Fruit fly (Drosophila melanogaster): Measurements from ENCODE around the gene CG9231.

Gene CG9231

DNA sequence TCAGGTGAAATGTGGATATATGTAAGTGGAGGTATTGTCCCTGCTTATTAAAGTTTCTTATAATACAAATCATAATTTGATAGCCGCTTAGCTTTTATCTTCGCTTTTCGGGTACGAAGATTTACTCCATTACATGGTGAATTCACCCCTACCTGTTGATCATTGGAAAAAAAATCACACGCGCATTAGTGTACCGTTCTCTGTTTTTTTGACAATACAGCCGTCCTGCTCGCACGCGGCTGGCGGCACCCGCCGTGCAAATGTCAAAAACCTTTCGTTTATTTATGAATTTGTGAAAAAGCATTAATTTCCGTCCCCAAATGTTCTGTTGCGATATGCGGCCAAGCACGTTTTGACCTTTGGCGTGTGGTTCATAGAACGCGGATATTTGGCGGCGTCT is 46.1 kb upstream of the CG9231 start:
- no peak for TF ChIP-seq Rel (GFP tag; optimal IDR thresholded peaks at IDR 0.05)
- TF ChIP-seq Rel (tag; optimal IDR thresholded peaks at IDR 0.05), result peak; percentile 81
- TF ChIP-seq fru (GFP tag; optimal IDR thresholded peaks at IDR 0.05), result no peak
- no peak for TF ChIP-seq Mio (GFP tag; optimal IDR thresholded peaks at IDR 0.05)
- TF ChIP-seq woc (GFP tag; optimal IDR thresholded peaks at IDR 0.05), result no peak
- no peak for TF ChIP-seq brk (GFP tag; optimal IDR thresholded peaks at IDR 0.05)

DNA sequence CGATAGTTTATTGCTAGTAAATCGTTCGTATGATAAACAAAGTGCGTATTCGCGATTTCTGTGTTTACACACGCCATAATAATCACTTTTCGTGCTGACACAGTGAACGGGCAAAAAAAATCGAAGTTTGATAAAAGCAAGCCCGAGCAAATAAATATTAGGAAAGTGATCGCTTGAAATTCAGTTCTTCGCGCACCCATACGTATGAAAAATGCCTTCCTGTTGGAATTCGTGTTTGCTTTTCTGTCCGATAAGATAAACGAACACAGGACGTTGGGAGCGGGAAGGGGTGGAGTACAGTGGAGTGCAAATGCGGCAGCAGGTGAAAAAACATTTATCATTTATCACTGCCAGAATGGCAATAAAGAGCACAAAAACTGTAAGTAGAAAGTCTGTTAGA is 44.9 kb upstream of the CG9231 start:
- TF ChIP-seq OdsH (GFP tag; optimal IDR thresholded peaks at IDR 0.05) (peak; percentile 47), GATAd (GFP tag; optimal IDR thresholded peaks at IDR 0.05) (no peak), HLH106 (tag; optimal IDR thresholded peaks at IDR 0.05) (no peak), Vsx2 (GFP tag; optimal IDR thresholded peaks at IDR 0.05; ENCODE audit: partially characterized antibody) (no peak), sage (GFP tag; optimal IDR thresholded peaks at IDR 0.05) (peak; percentile 23), Sp1 (GFP tag; optimal IDR thresholded peaks at IDR 0.05) (no peak), Dfd (GFP tag; optimal IDR thresholded peaks at IDR 0.05) (no peak), ey (GFP tag; optimal IDR thresholded peaks at IDR 0.05) (peak; percentile 31), tai (GFP tag; optimal IDR thresholded peaks at IDR 0.05) (no peak), CG32264 (GFP tag; optimal IDR thresholded peaks at IDR 0.05) (peak; percentile 42), br (GFP tag; optimal IDR thresholded peaks at IDR 0.05) (peak; percentile 60), dl (GFP tag; optimal IDR thresholded peaks at IDR 0.05; ENCODE audit: insufficient read depth in 1 of 2, partially characterized antibody in 2 of 2) (no peak), brk (GFP tag; optimal IDR thresholded peaks at IDR 0.05) (no peak), woc (GFP tag; optimal IDR thresholded peaks at IDR 0.05) (no peak), fru (GFP tag; optimal IDR thresholded peaks at IDR 0.05) (peak; percentile 45), Abd-B (GFP tag; optimal IDR thresholded peaks at IDR 0.05) (no peak), usp (GFP tag; optimal IDR thresholded peaks at IDR 0.05) (no peak), dsf (GFP tag; optimal IDR thresholded peaks at IDR 0.05; ENCODE audit: borderline replicate concordance) (no peak), rgr (GFP tag; optimal IDR thresholded peaks at IDR 0.05) (peak; percentile 55), Mio (GFP tag; optimal IDR thresholded peaks at IDR 0.05) (no peak), sv (GFP tag; optimal IDR thresholded peaks at IDR 0.05) (no peak), jim (GFP tag; optimal IDR thresholded peaks at IDR 0.05) (no peak), Hnf4 (GFP tag; optimal IDR thresholded peaks at IDR 0.05) (no peak), foxo (GFP tag; optimal IDR thresholded peaks at IDR 0.05) (peak in 1 of 2 experiments; percentile 48), CG9705 (GFP tag; optimal IDR thresholded peaks at IDR 0.05) (peak; percentile 36), N (GFP tag; optimal IDR thresholded peaks at IDR 0.05) (no peak), Hr78 (GFP tag; optimal IDR thresholded peaks at IDR 0.05) (no peak), Dif (GFP tag; optimal IDR thresholded peaks at IDR 0.05; ENCODE audit: partially characterized antibody) (no peak), pan (optimal IDR thresholded peaks at IDR 0.05) (no peak), lola (GFP tag; optimal IDR thresholded peaks at IDR 0.05) (no peak), h (GFP tag; optimal IDR thresholded peaks at IDR 0.05) (peak; percentile 81), Jra (GFP tag; optimal IDR thresholded peaks at IDR 0.05) (peak; percentile 64), dmrt93B (GFP tag; optimal IDR thresholded peaks at IDR 0.05) (no peak), Myc (optimal IDR thresholded peaks at IDR 0.05) (no peak), Hr83 (GFP tag; optimal IDR thresholded peaks at IDR 0.05; ENCODE audit: poor library complexity, severe bottlenecking) (peak; percentile 89), CrebA (GFP tag; optimal IDR thresholded peaks at IDR 0.05; ENCODE audit: borderline replicate concordance) (no peak), Rel (GFP tag; optimal IDR thresholded peaks at IDR 0.05) (no peak), Rel (tag; optimal IDR thresholded peaks at IDR 0.05) (peak; percentile 51), psq (GFP tag; optimal IDR thresholded peaks at IDR 0.05) (peak; percentile 41)

Data from whole organism, wandering third instar larva.